Fruit fly (Drosophila melanogaster): ENCODE results near the gene CG3407.
A peak's percentile ranks its signal among the peaks of the same experiment; 100 is the strongest.

The CG3407 gene

DNA sequence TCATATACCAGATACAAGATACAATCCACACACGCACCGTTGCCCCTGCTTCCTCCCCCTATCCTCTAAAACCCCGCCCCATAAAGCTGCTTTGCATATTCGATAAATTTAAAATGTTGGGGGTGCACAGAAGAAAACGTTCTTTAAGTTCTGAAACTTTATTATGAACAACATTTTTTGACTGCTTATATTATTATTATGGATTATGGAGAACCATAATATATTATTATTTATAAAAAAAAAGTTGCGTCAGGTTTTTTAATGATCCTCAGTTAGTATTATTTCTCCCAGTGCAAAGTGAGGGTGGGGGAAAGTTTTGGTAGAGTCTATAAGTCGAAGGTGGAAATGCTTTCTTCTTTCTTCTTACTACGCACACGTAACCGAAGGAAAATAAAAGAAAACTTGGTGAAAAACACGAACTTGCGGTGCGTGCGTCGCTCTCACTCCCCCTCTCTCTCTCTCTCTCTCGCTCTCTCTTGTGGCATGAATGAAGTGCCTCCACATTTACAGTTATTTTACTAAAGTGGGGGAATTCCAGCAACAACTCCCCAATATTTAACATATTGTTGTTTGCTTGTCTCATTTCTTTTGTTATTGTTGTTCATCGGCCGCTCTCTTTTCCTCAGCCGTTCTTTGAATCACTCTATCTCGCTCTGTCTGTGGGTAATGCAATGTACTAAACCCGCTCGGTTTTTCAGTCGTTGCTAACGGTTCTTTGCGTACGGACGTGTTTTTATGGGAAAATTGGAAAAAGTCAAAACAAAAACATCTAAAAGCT lies 23.7 kb downstream of the CG3407 start (continued):
- no peak for TF ChIP-seq bigmax (GFP tag; optimal IDR thresholded peaks at IDR 0.05)
- no peak for TF ChIP-seq CG6765 (GFP tag; optimal IDR thresholded peaks at IDR 0.05)
- TF ChIP-seq CG15601 (tag; optimal IDR thresholded peaks at IDR 0.05) = peak; percentile 88
- peak; percentile 46 for TF ChIP-seq CG15073 (GFP tag; optimal IDR thresholded peaks at IDR 0.05)
- TF ChIP-seq psq (GFP tag; optimal IDR thresholded peaks at IDR 0.05) = no peak
- TF ChIP-seq ac (GFP tag; optimal IDR thresholded peaks at IDR 0.05) = no peak
- no peak for TF ChIP-seq lov (optimal IDR thresholded peaks at IDR 0.05)
- peak; percentile 84; the same call in 2 of the 3 replicates for TF ChIP-seq lov (GFP tag; IDR thresholded peaks at IDR 0.05)
- TF ChIP-seq CG18599 (GFP tag; optimal IDR thresholded peaks at IDR 0.05) = peak; percentile 72
- peak; percentile 53 for TF ChIP-seq cg (GFP tag; optimal IDR thresholded peaks at IDR 0.05)
- TF ChIP-seq pb (GFP tag; optimal IDR thresholded peaks at IDR 0.05) = no peak
- peak; percentile 66 for TF ChIP-seq zen (tag; optimal IDR thresholded peaks at IDR 0.05)
- TF ChIP-seq Opbp (GFP tag; IDR thresholded peaks at IDR 0.05; ENCODE audit: partially characterized antibody) = no peak
- TF ChIP-seq gem (tag; optimal IDR thresholded peaks at IDR 0.05) = peak; percentile 96
- TF ChIP-seq lbe (GFP tag; optimal IDR thresholded peaks at IDR 0.05) = no peak
- TF ChIP-seq Drgx (GFP tag; IDR thresholded peaks at IDR 0.05) = peak; percentile 80
- peak; percentile 91 for TF ChIP-seq CG31441 (GFP tag; IDR thresholded peaks at IDR 0.05)
- peak; percentile 66 for TF ChIP-seq CG10654 (GFP tag; optimal IDR thresholded peaks at IDR 0.05)
- 0 out of 3 replicates have a peak, but pooled peaks have one; percentile 67 for TF ChIP-seq CG11456 (GFP tag; IDR thresholded peaks at IDR 0.05)
- no peak for TF ChIP-seq Nf-YC (tag; optimal IDR thresholded peaks at IDR 0.05)
- TF ChIP-seq Ptx1 (GFP tag; IDR thresholded peaks at IDR 0.05) = peak; percentile 81
- no peak for TF ChIP-seq CG18476 (GFP tag; optimal IDR thresholded peaks at IDR 0.05)
- no peak for TF ChIP-seq en (GFP tag; optimal IDR thresholded peaks at IDR 0.05)
- no peak for TF ChIP-seq CG12769 (tag; optimal IDR thresholded peaks at IDR 0.05)
- TF ChIP-seq btn (GFP tag; optimal IDR thresholded peaks at IDR 0.05) = no peak
- peak; percentile 75 for TF ChIP-seq Deaf1 (tag; optimal IDR thresholded peaks at IDR 0.05)
- no peak for TF ChIP-seq wek (GFP tag; optimal IDR thresholded peaks at IDR 0.05)
- TF ChIP-seq az2 (GFP tag; optimal IDR thresholded peaks at IDR 0.05) = peak; percentile 86
- 0 out of 2 replicates have a peak, but pooled peaks have one; percentile 10 for TF ChIP-seq CG8765 (GFP tag; IDR thresholded peaks at IDR 0.05)
- TF ChIP-seq HLHmδ (GFP tag; optimal IDR thresholded peaks at IDR 0.05) = no peak
- no peak for TF ChIP-seq fu2 (GFP tag; optimal IDR thresholded peaks at IDR 0.05)
- peak; percentile 67; the same call in 1 of the 2 replicates for TF ChIP-seq gt (GFP tag; IDR thresholded peaks at IDR 0.05)
- peak; percentile 88 for TF ChIP-seq CG2875 (GFP tag; optimal IDR thresholded peaks at IDR 0.05)
- no peak for TF ChIP-seq tna (GFP tag; IDR thresholded peaks at IDR 0.05; ENCODE audit: partially characterized antibody)
- TF ChIP-seq Nf-YA (GFP tag; IDR thresholded peaks at IDR 0.05) = peak; percentile 75
- peak; percentile 79 for TF ChIP-seq lmd (GFP tag; IDR thresholded peaks at IDR 0.05)
- TF ChIP-seq bbx (GFP tag; IDR thresholded peaks at IDR 0.05; ENCODE audit: partially characterized antibody) = no peak; the same call in 1 of the 2 replicates
- TF ChIP-seq ci (GFP tag; IDR thresholded peaks at IDR 0.05) = peak; percentile 93
- TF ChIP-seq NfI (GFP tag; optimal IDR thresholded peaks at IDR 0.05) = peak; percentile 55
- peak; percentile 92 for TF ChIP-seq nmo (GFP tag; optimal IDR thresholded peaks at IDR 0.05)
- TF ChIP-seq Myb (GFP tag; optimal IDR thresholded peaks at IDR 0.05) = no peak
- TF ChIP-seq Oli (tag; optimal IDR thresholded peaks at IDR 0.05) = peak; percentile 83
- TF ChIP-seq CG7839 (tag; optimal IDR thresholded peaks at IDR 0.05) = peak; percentile 87
- peak; percentile 94 for TF ChIP-seq CG10979 (tag; optimal IDR thresholded peaks at IDR 0.05)
- peak; percentile 80 for TF ChIP-seq CG8290 (GFP tag; optimal IDR thresholded peaks at IDR 0.05)
- TF ChIP-seq CG8290 (tag; optimal IDR thresholded peaks at IDR 0.05) = no peak
- no peak for TF ChIP-seq CG14965 (GFP tag; optimal IDR thresholded peaks at IDR 0.05; ENCODE audit: borderline replicate concordance)
- TF ChIP-seq chm (GFP tag; IDR thresholded peaks at IDR 0.05) = peak; percentile 81
- TF ChIP-seq MBD-R2 (GFP tag; IDR thresholded peaks at IDR 0.05) = peak; percentile 21; the same call in 1 of the 2 replicates

All from whole organism, embryonic.